Worm (Caenorhabditis elegans) whole organism, mixed stage, embryonic: ENCODE results near the gene clp-1.

Experiments
- M03D4.4 ChIP-seq: sonication (generic microtip); optimal IDR thresholded peaks from 2 replicates; lab custom pipeline; 2017; ENCODE audit warnings: mild to moderate bottlenecking, missing genetic modification characterization, missing compliant biosample characterization
- bed-3 ChIP-seq: fragments of 200-800 bp; sonication (Bioruptor generic); optimal IDR thresholded peaks from 3 replicates; lab custom pipeline; 2018; ENCODE audit warnings: mild to moderate bottlenecking, missing genetic modification characterization, moderate library complexity, missing compliant biosample characterization
- blmp-1 ChIP-seq: fragments of 150-350 bp; optimal IDR thresholded peaks from 2 replicates; lab custom pipeline; 2014; ENCODE audit warnings: missing biosample characterization, missing genetic modification characterization
- ceh-39 ChIP-seq: fragments of 150-350 bp; optimal IDR thresholded peaks from 2 replicates; lab custom pipeline; 2014; ENCODE audit warnings: missing biosample characterization, missing genetic modification characterization
- ceh-43 ChIP-seq: fragments of 200-800 bp; sonication (Bioruptor generic); optimal IDR thresholded peaks from 2 replicates; lab custom pipeline; 2018; ENCODE audit warnings: mild to moderate bottlenecking, missing genetic modification characterization, moderate library complexity, missing compliant biosample characterization
- ceh-83 ChIP-seq: fragments of 200-800 bp; sonication (Bioruptor generic); optimal IDR thresholded peaks from 2 replicates; lab custom pipeline; 2018; ENCODE audit warnings: mild to moderate bottlenecking, missing genetic modification characterization, missing compliant biosample characterization
- ces-1 ChIP-seq: fragments of 150-350 bp; optimal IDR thresholded peaks from 2 replicates; lab custom pipeline; 2014; ENCODE audit warnings: missing biosample characterization, missing genetic modification reagents, missing genetic modification characterization
- cnd-1 ChIP-seq: fragments of 200-800 bp; sonication (Bioruptor generic); optimal IDR thresholded peaks from 2 replicates; lab custom pipeline; 2018; ENCODE audit warnings: mild to moderate bottlenecking, missing genetic modification characterization, missing compliant biosample characterization
- drap-1 ChIP-seq: fragments of 200-800 bp; sonication (Bioruptor generic); optimal IDR thresholded peaks from 3 replicates; lab custom pipeline; 2018; ENCODE audit warnings: mild to moderate bottlenecking, missing genetic modification characterization, missing compliant biosample characterization
- elt-1 ChIP-seq: sonication (generic microtip); optimal IDR thresholded peaks from 2 replicates; lab custom pipeline; 2017; ENCODE audit warnings: missing genetic modification characterization, mild to moderate bottlenecking, missing compliant biosample characterization, antibody characterized with exemption, moderate library complexity, borderline replicate concordance; ENCODE audit not compliant: insufficient read depth
- elt-3 ChIP-seq: fragments of 150-350 bp; optimal IDR thresholded peaks from 2 replicates; lab custom pipeline; 2014; ENCODE audit warnings: missing biosample characterization, missing genetic modification characterization
- flh-1 ChIP-seq: fragments of 200-800 bp; sonication (Bioruptor generic); optimal IDR thresholded peaks from 2 replicates; lab custom pipeline; 2018; ENCODE audit warnings: mild to moderate bottlenecking, missing genetic modification characterization, moderate library complexity, missing compliant biosample characterization
- ham-2 ChIP-seq: fragments of 200-800 bp; sonication (Bioruptor generic); optimal IDR thresholded peaks from 2 replicates; lab custom pipeline; 2018; ENCODE audit warnings: mild to moderate bottlenecking, missing genetic modification characterization, missing compliant biosample characterization
- hlh-1 ChIP-seq: fragments of 150-350 bp; optimal IDR thresholded peaks from 2 replicates; lab custom pipeline; 2014; ENCODE audit warnings: missing biosample characterization, missing genetic modification reagents, missing genetic modification characterization
- lin-13 ChIP-seq: fragments of 150-350 bp; optimal IDR thresholded peaks from 2 replicates; lab custom pipeline; 2014; ENCODE audit warnings: missing biosample characterization, missing genetic modification characterization
- lin-32 ChIP-seq: fragments of 200-800 bp; sonication (Bioruptor generic); optimal IDR thresholded peaks from 2 replicates; lab custom pipeline; 2018; ENCODE audit warnings: mild to moderate bottlenecking, missing genetic modification characterization, missing compliant biosample characterization
- lsy-2 ChIP-seq: fragments of 150-350 bp; optimal IDR thresholded peaks from 2 replicates; lab custom pipeline; 2014; ENCODE audit warnings: missing biosample characterization, missing genetic modification characterization
- mep-1 ChIP-seq: fragments of 150-350 bp; optimal IDR thresholded peaks from 2 replicates; lab custom pipeline; 2017; ENCODE audit warnings: missing biosample characterization, missing genetic modification reagents, missing genetic modification characterization, inconsistent platforms
- mls-2 ChIP-seq: sonication (generic microtip); optimal IDR thresholded peaks from 2 replicates; lab custom pipeline; 2016; ENCODE audit warnings: mild to moderate bottlenecking, missing genetic modification characterization, moderate library complexity, missing compliant biosample characterization
- nhr-12 ChIP-seq: fragments of 150-350 bp; optimal IDR thresholded peaks from 2 replicates; lab custom pipeline; 2014; ENCODE audit warnings: missing biosample characterization, missing genetic modification characterization
- nhr-2 ChIP-seq: fragments of 150-350 bp; optimal IDR thresholded peaks from 2 replicates; lab custom pipeline; 2014; ENCODE audit warnings: missing biosample characterization, missing genetic modification characterization
- nhr-237 ChIP-seq: fragments of 150-350 bp; optimal IDR thresholded peaks from 2 replicates; lab custom pipeline; 2014; ENCODE audit warnings: missing biosample characterization, missing genetic modification characterization
- pha-4 ChIP-seq: fragments of 150-350 bp; optimal IDR thresholded peaks from 2 replicates; lab custom pipeline; 2018; ENCODE audit warnings: missing biosample characterization, missing genetic modification reagents, missing genetic modification characterization
- sem-2 ChIP-seq: fragments of 200-800 bp; sonication (Bioruptor generic); optimal IDR thresholded peaks from 2 replicates; lab custom pipeline; 2018; ENCODE audit warnings: mild to moderate bottlenecking, missing genetic modification characterization, missing compliant biosample characterization
- snpc-4 ChIP-seq: fragments of 150-350 bp; optimal IDR thresholded peaks from 2 replicates; lab custom pipeline; 2014; ENCODE audit warnings: missing biosample characterization, missing genetic modification characterization
- tbx-8 ChIP-seq: fragments of 200-800 bp; sonication (Bioruptor generic); optimal IDR thresholded peaks from 2 replicates; lab custom pipeline; 2018; ENCODE audit warnings: mild to moderate bottlenecking, missing genetic modification characterization, moderate library complexity, missing compliant biosample characterization
- unc-120 ChIP-seq: sonication (generic microtip); optimal IDR thresholded peaks from 2 replicates; lab custom pipeline; 2017; ENCODE audit warnings: missing genetic modification characterization, missing compliant biosample characterization; ENCODE audit not compliant: poor library complexity, severe bottlenecking
- unc-39 ChIP-seq: fragments of 150-350 bp; optimal IDR thresholded peaks from 2 replicates; lab custom pipeline; 2014; ENCODE audit warnings: missing biosample characterization, missing genetic modification characterization
- unc-62 ChIP-seq: fragments of 150-350 bp; optimal IDR thresholded peaks from 2 replicates; lab custom pipeline; 2014; ENCODE audit warnings: missing biosample characterization, missing genetic modification reagents, missing genetic modification characterization
- zip-8 ChIP-seq: fragments of 150-350 bp; optimal IDR thresholded peaks from 2 replicates; lab custom pipeline; 2014; ENCODE audit warnings: missing biosample characterization, missing genetic modification characterization
- ztf-11 ChIP-seq: fragments of 150-350 bp; optimal IDR thresholded peaks from 2 replicates; lab custom pipeline; 2014; ENCODE audit warnings: missing biosample characterization, missing genetic modification characterization

The clp-1 gene

ce11 chrIII:7979659-7980058, at the start of gene clp-1:
TSS of gene clp-1 (plus strand) at chrIII:7979959.
- no peak for TF ChIP-seq sem-2 (GFP tag; lab: Kevin White, UChicago)
- TF ChIP-seq lin-32 (GFP tag; lab: Kevin White, UChicago) = no peak
- no peak for TF ChIP-seq pha-4
- TF ChIP-seq zip-8 (tag; lab: Kevin White, UChicago) = no peak
- no peak for TF ChIP-seq M03D4.4
- no peak for TF ChIP-seq lsy-2
- no peak for TF ChIP-seq ceh-39 (tag; lab: Kevin White, UChicago)
- no peak for TF ChIP-seq blmp-1
- no peak for TF ChIP-seq nhr-12
- TF ChIP-seq mep-1 (tag; lab: Kevin White, UChicago) = no peak
- TF ChIP-seq nhr-2 = no peak
- TF ChIP-seq mls-2 = no peak
- TF ChIP-seq cnd-1 = no peak
- no peak for TF ChIP-seq elt-1
- TF ChIP-seq unc-62 = no peak
- no peak for TF ChIP-seq ceh-43 (GFP tag; lab: Kevin White, UChicago)
- no peak for TF ChIP-seq ztf-11
- no peak for TF ChIP-seq nhr-237 (tag; lab: Kevin White, UChicago)
- TF ChIP-seq snpc-4 (tag; lab: Kevin White, UChicago) = no peak
- no peak for TF ChIP-seq ces-1

ce11 chrIII:7933235-7933634, 46.5 kb upstream of the clp-1 start, which contains the start of gene ran-2:
TSS of gene ran-2 (plus strand) at chrIII:7933535.
- TF ChIP-seq ztf-11 (no peak), drap-1 (no peak), ceh-83 (GFP tag; lab: Kevin White, UChicago) (no peak), ces-1 (no peak), mep-1 (tag; lab: Kevin White, UChicago) (no peak), M03D4.4 (no peak), cnd-1 (no peak), nhr-237 (tag; lab: Kevin White, UChicago) (no peak), snpc-4 (tag; lab: Kevin White, UChicago) (no peak), mls-2 (no peak)

ce11 chrIII:7937548-7937947, 42.2 kb upstream of the clp-1 start, which contains the start of gene C29E4.10:
TSS of gene C29E4.10 (plus strand) at chrIII:7937848.
- TF ChIP-seq tbx-8 (GFP tag; lab: Kevin White, UChicago) (no peak), lsy-2 (no peak), zip-8 (tag; lab: Kevin White, UChicago) (no peak), mep-1 (tag; lab: Kevin White, UChicago) (no peak), elt-3 (tag; lab: Kevin White, UChicago) (no peak), nhr-12 (no peak), lin-13 (no peak), ces-1 (no peak)
- TF ChIP-seq, all 35 proteins: peak for 0

- TF ChIP-seq lsy-2 (peak; percentile 81), flh-1 (GFP tag; lab: Kevin White, UChicago) (no peak), elt-1 (no peak), tbx-8 (GFP tag; lab: Kevin White, UChicago) (no peak), nhr-12 (no peak), hlh-1 (tag; lab: Kevin White, UChicago) (peak; percentile 28), nhr-237 (tag; lab: Kevin White, UChicago) (peak; percentile 76), lin-13 (peak; percentile 16), pha-4 (peak; percentile 61), mep-1 (tag; lab: Kevin White, UChicago) (peak; percentile 76), unc-39 (tag; lab: Kevin White, UChicago) (no peak), snpc-4 (tag; lab: Kevin White, UChicago) (no peak), ceh-39 (tag; lab: Kevin White, UChicago) (peak; percentile 52), unc-120 (tag; lab: Kevin White, UChicago) (no peak), zip-8 (tag; lab: Kevin White, UChicago) (no peak)
Observed at ce11 chrIII:7940819-7941218, 38.9 kb upstream of the clp-1 start, which contains the start of gene C29E4.12. TSS of gene C29E4.12 (plus strand) at chrIII:7941151.

ce11 chrIII:7941417-7941816, 38.3 kb upstream of the clp-1 start, which contains the start of gene kle-2:
TSS of gene kle-2 (plus strand) at chrIII:7941717.
- TF ChIP-seq bed-3 (GFP tag; lab: Kevin White, UChicago) (no peak), tbx-8 (GFP tag; lab: Kevin White, UChicago) (no peak), M03D4.4 (no peak), unc-39 (tag; lab: Kevin White, UChicago) (no peak), elt-1 (no peak), ham-2 (GFP tag; lab: Kevin White, UChicago) (no peak), ceh-83 (GFP tag; lab: Kevin White, UChicago) (no peak), flh-1 (GFP tag; lab: Kevin White, UChicago) (no peak), lsy-2 (no peak)
- TF ChIP-seq, all 35 proteins: peak for 0
